Worm (Caenorhabditis elegans): Measurements from ENCODE around the gene F41F3.1.
A peak's percentile ranks its signal among the peaks of the same experiment; 100 is the strongest.

The F41F3.1 gene

ce11 chrV:4628517-4628930 is 25.8 kb upstream of the F41F3.1 start, which contains the start of gene pmt-2 (continued):
- TF ChIP-seq crh-2 (tag; optimal IDR thresholded peaks at IDR 0.05) (peak; percentile 44), nhr-6 (tag; optimal IDR thresholded peaks at IDR 0.05) (no peak)

DNA sequence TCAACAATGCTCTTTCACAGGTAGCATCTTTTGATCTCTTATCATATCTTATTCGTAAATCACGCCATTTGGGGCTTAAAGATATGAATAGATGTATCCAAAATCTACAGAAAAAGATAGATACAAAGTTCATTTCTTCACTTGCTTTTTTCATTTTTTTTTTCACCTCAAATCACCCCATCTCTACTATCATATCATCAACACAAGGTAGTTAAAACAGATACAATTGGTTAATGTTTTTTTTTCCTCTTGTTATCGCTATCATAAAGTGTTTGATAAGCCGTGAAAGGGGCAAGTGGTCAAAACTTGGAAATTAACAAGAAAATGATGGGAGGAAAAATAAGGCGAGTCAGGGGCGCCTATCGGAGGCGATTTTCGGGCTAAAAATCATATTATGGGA is 24.1 kb upstream of the F41F3.1 start:
- no peak for TF ChIP-seq nhr-237 (tag; optimal IDR thresholded peaks at IDR 0.05)
- TF ChIP-seq fos-1 (tag; optimal IDR thresholded peaks at IDR 0.05): peak; percentile 64
- TF ChIP-seq aly-2 (tag; optimal IDR thresholded peaks at IDR 0.05): no peak
- no peak for TF ChIP-seq peb-1 (tag; optimal IDR thresholded peaks at IDR 0.05)
- TF ChIP-seq lin-39 (tag; optimal IDR thresholded peaks at IDR 0.05): no peak

- TF ChIP-seq lin-39 (tag; optimal IDR thresholded peaks at IDR 0.05) (no peak), nhr-129 (tag; optimal IDR thresholded peaks at IDR 0.05) (no peak), fos-1 (tag; optimal IDR thresholded peaks at IDR 0.05) (no peak), nhr-77 (tag; optimal IDR thresholded peaks at IDR 0.05) (no peak), sem-4 (tag; optimal IDR thresholded peaks at IDR 0.05) (no peak)
Measured at ce11 chrV:4637153-4637552, 17.2 kb upstream of the F41F3.1 start.

DNA sequence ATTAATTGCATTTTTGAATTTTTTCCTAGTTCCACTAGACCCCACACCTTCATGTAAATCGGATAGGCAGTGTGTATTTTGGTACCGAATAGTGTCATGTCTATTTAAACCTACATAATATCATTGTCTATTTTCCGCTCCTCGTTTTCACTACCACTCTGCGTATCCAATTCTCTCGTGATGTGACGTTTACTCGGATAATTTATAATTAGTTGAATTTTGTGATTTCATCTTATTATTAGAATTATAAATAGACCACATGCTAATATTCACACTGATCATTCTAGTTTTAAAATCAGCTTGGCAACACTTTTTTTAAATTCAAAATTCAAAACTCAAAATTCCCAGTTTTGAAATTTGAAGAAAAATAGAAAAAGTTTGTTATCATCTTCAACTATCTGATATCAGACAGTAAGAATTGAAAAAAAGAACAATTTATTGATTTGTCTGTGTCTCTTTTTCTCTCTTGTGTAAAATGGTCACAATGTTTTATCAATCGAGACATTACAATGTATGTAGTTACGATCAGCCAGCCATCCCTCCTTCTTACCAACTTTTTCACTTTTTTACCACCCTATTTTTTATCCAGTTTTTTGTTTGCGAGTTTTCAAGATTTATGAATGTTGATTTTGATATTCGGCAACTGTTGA is 13.7 kb upstream of the F41F3.1 start:
- TF ChIP-seq fos-1 (tag; optimal IDR thresholded peaks at IDR 0.05) (peak; percentile 52), nhr-25 (tag; optimal IDR thresholded peaks at IDR 0.05) (peak; percentile 23), lin-13 (GFP tag; optimal IDR thresholded peaks at IDR 0.05) (no peak), ceh-16 (tag; optimal IDR thresholded peaks at IDR 0.05) (no peak)

- peak; percentile 69 for TF ChIP-seq nhr-129 (tag; optimal IDR thresholded peaks at IDR 0.05)
- TF ChIP-seq C34F6.9 (tag; optimal IDR thresholded peaks at IDR 0.05): no peak
Measured at ce11 chrV:4642691-4643090, 11.7 kb upstream of the F41F3.1 start, which contains the start of gene soc-1. TSS of gene soc-1 (plus strand) at chrV:4642952.

DNA sequence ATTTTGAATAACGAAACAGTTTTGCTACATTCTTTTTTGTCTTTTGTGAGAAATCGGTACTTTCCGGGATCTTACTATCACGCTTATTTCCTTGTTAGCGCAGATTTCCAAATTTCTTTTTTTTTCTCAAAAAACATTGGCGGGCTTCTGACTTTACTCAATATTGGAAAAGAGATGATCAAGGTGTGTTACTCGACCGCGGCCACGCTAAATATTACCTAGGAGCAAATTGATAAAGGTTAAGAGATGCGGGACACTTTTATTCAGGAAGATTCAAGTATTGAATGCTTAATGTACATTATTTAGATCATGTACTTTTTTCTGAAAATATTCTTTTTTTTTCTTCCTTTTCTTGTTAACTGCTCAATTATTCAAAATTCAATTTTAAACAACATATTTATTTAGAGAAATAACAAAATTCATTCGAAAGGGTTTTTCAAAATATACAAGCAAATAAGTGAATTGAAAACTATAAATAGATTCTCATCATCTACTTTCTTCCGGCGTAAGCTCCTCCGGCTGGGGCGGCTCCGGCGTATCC is 7.0 kb upstream of the F41F3.1 start:
- TF ChIP-seq mdl-1 (tag; optimal IDR thresholded peaks at IDR 0.05): no peak
- TF ChIP-seq nhr-12 (tag; optimal IDR thresholded peaks at IDR 0.05): no peak
- TF ChIP-seq sem-4 (tag; optimal IDR thresholded peaks at IDR 0.05): peak; percentile 26
- TF ChIP-seq nhr-11 (tag; optimal IDR thresholded peaks at IDR 0.05): peak; percentile 17
- no peak for TF ChIP-seq sma-3 (GFP tag; optimal IDR thresholded peaks at IDR 0.05)
- TF ChIP-seq lin-39 (tag; optimal IDR thresholded peaks at IDR 0.05): no peak
- peak; percentile 47 for TF ChIP-seq Y55F3AM.14 (GFP tag; optimal IDR thresholded peaks at IDR 0.05)
- TF ChIP-seq ztf-1 (GFP tag; conservative IDR thresholded peaks at IDR 0.05): no peak
- TF ChIP-seq ama-1 (optimal IDR thresholded peaks at IDR 0.05): peak; percentile 79
- no peak for TF ChIP-seq elt-1 (tag; optimal IDR thresholded peaks at IDR 0.05)
- TF ChIP-seq nhr-21 (tag; optimal IDR thresholded peaks at IDR 0.05): peak; percentile 19
- TF ChIP-seq nhr-25 (tag; optimal IDR thresholded peaks at IDR 0.05): peak; percentile 63
- TF ChIP-seq R02D3.7 (tag; optimal IDR thresholded peaks at IDR 0.05): no peak

ce11 chrV:4647857-4648256 is 6.5 kb upstream of the F41F3.1 start, which contains the start of gene F41F3.3:
TSS of gene F41F3.3 (minus strand) at chrV:4648239.
- TF ChIP-seq aly-2 (tag; optimal IDR thresholded peaks at IDR 0.05) (no peak), Y55F3AM.14 (GFP tag; optimal IDR thresholded peaks at IDR 0.05) (peak; percentile 80), F13H6.1 (tag; optimal IDR thresholded peaks at IDR 0.05) (peak; percentile 29), lin-11 (tag; optimal IDR thresholded peaks at IDR 0.05) (no peak), lsy-2 (tag; optimal IDR thresholded peaks at IDR 0.05) (no peak), unc-62 (GFP tag; optimal IDR thresholded peaks at IDR 0.05) (no peak), ama-1 (optimal IDR thresholded peaks at IDR 0.05) (peak; percentile 74), ztf-4 (tag; optimal IDR thresholded peaks at IDR 0.05) (no peak)

Data from whole organism, L2 larva.